Fruit fly (Drosophila melanogaster): ENCODE measurements around the gene CG4836.
A peak's percentile ranks its signal among the peaks of the same experiment; 100 is the strongest.

The CG4836 gene

DNA sequence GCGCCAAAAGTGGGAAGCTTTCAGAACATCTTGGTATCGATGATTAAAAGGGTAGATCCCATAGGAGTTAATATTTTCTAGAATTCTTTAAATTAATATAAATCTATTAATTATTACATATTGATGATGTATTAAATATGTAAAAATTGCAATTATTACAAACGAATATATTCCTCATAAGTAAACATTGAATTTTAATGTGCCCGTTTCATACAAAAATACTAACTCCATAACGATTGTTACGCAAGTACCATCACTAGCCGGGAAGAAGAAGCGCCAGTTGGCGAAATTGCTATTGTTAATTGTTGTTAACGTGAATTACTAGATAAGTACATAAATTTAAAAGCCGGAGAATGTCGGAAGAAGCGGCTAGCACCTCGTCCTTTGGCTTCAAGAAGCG is 43.8 kb downstream of the CG4836 start, which contains the start of gene mdlc (continued):
- TF ChIP-seq CG4360 (GFP tag; IDR thresholded peaks at IDR 0.05) (no peak), ac (GFP tag; optimal IDR thresholded peaks at IDR 0.05) (no peak), tgo (GFP tag; IDR thresholded peaks at IDR 0.05) (no peak), CG15601 (tag; optimal IDR thresholded peaks at IDR 0.05) (no peak), CG17361 (GFP tag; IDR thresholded peaks at IDR 0.05) (no peak), CG11560 (tag; IDR thresholded peaks at IDR 0.05) (no peak), cad (GFP tag; optimal IDR thresholded peaks at IDR 0.05) (no peak), fru (optimal IDR thresholded peaks at IDR 0.05) (no peak), Nf-YB (GFP tag; optimal IDR thresholded peaks at IDR 0.05) (no peak), BEAF-32 (GFP tag; optimal IDR thresholded peaks at IDR 0.05) (peak; percentile 71), Stat92E (GFP tag; optimal IDR thresholded peaks at IDR 0.05) (no peak), knrl (GFP tag; IDR thresholded peaks at IDR 0.05; ENCODE audit: partially characterized antibody) (peak; percentile 76), CG13287 (GFP tag; IDR thresholded peaks at IDR 0.05; ENCODE audit: partially characterized antibody) (peak; percentile 73), CG14710 (tag; optimal IDR thresholded peaks at IDR 0.05) (peak; percentile 40), bab2 (GFP tag; optimal IDR thresholded peaks at IDR 0.05) (no peak), CG34224 (GFP tag; IDR thresholded peaks at IDR 0.05; ENCODE audit: partially characterized antibody) (peak; percentile 38; the same call in 1 of the 3 replicates), pb (GFP tag; optimal IDR thresholded peaks at IDR 0.05) (no peak), CG11093 (GFP tag; IDR thresholded peaks at IDR 0.05) (no peak), Doc3 (GFP tag; IDR thresholded peaks at IDR 0.05; ENCODE audit: partially characterized antibody) (peak; percentile 55; the same call in 2 of the 3 replicates), Rfx (GFP tag; IDR thresholded peaks at IDR 0.05) (peak; percentile 28; the same call in 1 of the 2 replicates), CoRest (tag; optimal IDR thresholded peaks at IDR 0.05) (peak; percentile 59), CG17612 (GFP tag; IDR thresholded peaks at IDR 0.05) (no peak), Chrac-16 (GFP tag; optimal IDR thresholded peaks at IDR 0.05) (no peak), CG10654 (GFP tag; optimal IDR thresholded peaks at IDR 0.05) (peak; percentile 8), CG13123 (GFP tag; optimal IDR thresholded peaks at IDR 0.05) (no peak), CG12659 (GFP tag; optimal IDR thresholded peaks at IDR 0.05) (peak; percentile 42), CG6254 (GFP tag; optimal IDR thresholded peaks at IDR 0.05) (no peak), CG17829 (tag; optimal IDR thresholded peaks at IDR 0.05) (no peak), Trl (optimal IDR thresholded peaks at IDR 0.05) (no peak), Trl (GFP tag; optimal IDR thresholded peaks at IDR 0.05) (no peak), abd-A (tag; optimal IDR thresholded peaks at IDR 0.05) (peak; percentile 46), Myb (GFP tag; optimal IDR thresholded peaks at IDR 0.05) (no peak), Awh (GFP tag; IDR thresholded peaks at IDR 0.05) (no peak), CG2199 (GFP tag; IDR thresholded peaks at IDR 0.05) (no peak), NK7.1 (GFP tag; optimal IDR thresholded peaks at IDR 0.05) (no peak), CG2116 (GFP tag; optimal IDR thresholded peaks at IDR 0.05) (peak; percentile 15), CG10462 (GFP tag; optimal IDR thresholded peaks at IDR 0.05) (no peak), Sin3A (optimal IDR thresholded peaks at IDR 0.05) (peak; percentile 51), otp (GFP tag; IDR thresholded peaks at IDR 0.05) (no peak), CG9215 (GFP tag; IDR thresholded peaks at IDR 0.05) (no peak), Dfd (GFP tag; optimal IDR thresholded peaks at IDR 0.05) (no peak), CG2120 (GFP tag; optimal IDR thresholded peaks at IDR 0.05) (peak; percentile 10), exex (tag; optimal IDR thresholded peaks at IDR 0.05) (no peak), E2f1 (GFP tag; IDR thresholded peaks at IDR 0.05) (no peak), Dp (GFP tag; optimal IDR thresholded peaks at IDR 0.05) (peak; percentile 57), seq (GFP tag; IDR thresholded peaks at IDR 0.05) (no peak), CG13775 (GFP tag; optimal IDR thresholded peaks at IDR 0.05) (peak; percentile 4), CG5180 (GFP tag; optimal IDR thresholded peaks at IDR 0.05) (no peak), rib (GFP tag; IDR thresholded peaks at IDR 0.05) (no peak), tna (GFP tag; IDR thresholded peaks at IDR 0.05; ENCODE audit: partially characterized antibody) (no peak), crol (GFP tag; IDR thresholded peaks at IDR 0.05) (no peak), CG9797 (GFP tag; optimal IDR thresholded peaks at IDR 0.05) (peak; percentile 61)
